Worm (Caenorhabditis elegans): Measurements from ENCODE around the gene gmap-3.

gmap-3 gene

ce11 chrX:12889837-12890449 is 50.8 kb downstream of the gmap-3 start:
- TF ChIP-seq ama-1 (optimal IDR thresholded peaks at IDR 0.05) = no peak
- TF ChIP-seq nhr-237 (tag; optimal IDR thresholded peaks at IDR 0.05) = no peak
- no peak for TF ChIP-seq elt-1 (tag; optimal IDR thresholded peaks at IDR 0.05)
- no peak for TF ChIP-seq snpc-4 (tag; optimal IDR thresholded peaks at IDR 0.05)
- TF ChIP-seq peb-1 (tag; optimal IDR thresholded peaks at IDR 0.05) = no peak
- TF ChIP-seq mdl-1 (tag; optimal IDR thresholded peaks at IDR 0.05) = peak in 1 of 2 experiments; percentile 55
- peak; percentile 27 for TF ChIP-seq zag-1 (tag; optimal IDR thresholded peaks at IDR 0.05)
- peak; percentile 42 for TF ChIP-seq sem-4 (tag; optimal IDR thresholded peaks at IDR 0.05)
- TF ChIP-seq R02D3.7 (tag; optimal IDR thresholded peaks at IDR 0.05) = no peak
- no peak for TF ChIP-seq unc-39 (tag; optimal IDR thresholded peaks at IDR 0.05)
- TF ChIP-seq ceh-16 (tag; optimal IDR thresholded peaks at IDR 0.05) = peak; percentile 9
- peak; percentile 85 for TF ChIP-seq sma-9 (GFP tag; optimal IDR thresholded peaks at IDR 0.05)
- no peak for TF ChIP-seq sma-9 (tag; optimal IDR thresholded peaks at IDR 0.05)
- TF ChIP-seq elt-3 (tag; optimal IDR thresholded peaks at IDR 0.05) = no peak
- TF ChIP-seq F13H6.1 (tag; optimal IDR thresholded peaks at IDR 0.05) = peak; percentile 56
- TF ChIP-seq sma-3 (GFP tag; optimal IDR thresholded peaks at IDR 0.05) = peak; percentile 50
- TF ChIP-seq dmd-4 (tag; optimal IDR thresholded peaks at IDR 0.05) = no peak
- TF ChIP-seq aly-2 (tag; optimal IDR thresholded peaks at IDR 0.05) = no peak
- peak; percentile 31 for TF ChIP-seq gmeb-1 (tag; optimal IDR thresholded peaks at IDR 0.05)
- no peak for TF ChIP-seq alr-1 (tag; optimal IDR thresholded peaks at IDR 0.05)
- no peak for TF ChIP-seq mbf-1 (tag; optimal IDR thresholded peaks at IDR 0.05)
- peak; percentile 59 for TF ChIP-seq egl-27 (tag; optimal IDR thresholded peaks at IDR 0.05)
- no peak for TF ChIP-seq lin-39 (tag; optimal IDR thresholded peaks at IDR 0.05)
- TF ChIP-seq nhr-77 (tag; optimal IDR thresholded peaks at IDR 0.05) = no peak
- TF ChIP-seq ZK546.5 (tag; optimal IDR thresholded peaks at IDR 0.05) = no peak
- TF ChIP-seq unc-62 (GFP tag; optimal IDR thresholded peaks at IDR 0.05) = no peak
- peak; percentile 41 to 58 for TF ChIP-seq lsy-2 (tag; optimal IDR thresholded peaks at IDR 0.05)
- TF ChIP-seq ztf-1 (GFP tag; conservative IDR thresholded peaks at IDR 0.05) = no peak
- no peak for TF ChIP-seq nhr-10 (tag; optimal IDR thresholded peaks at IDR 0.05)
- TF ChIP-seq nhr-129 (tag; optimal IDR thresholded peaks at IDR 0.05) = peak; percentile 95
- TF ChIP-seq Y55F3AM.14 (GFP tag; optimal IDR thresholded peaks at IDR 0.05) = peak; percentile 61
- TF ChIP-seq unc-55 (GFP tag; optimal IDR thresholded peaks at IDR 0.05) = peak; percentile 84
- TF ChIP-seq crh-2 (tag; optimal IDR thresholded peaks at IDR 0.05) = peak; percentile 51
- no peak for TF ChIP-seq mab-5 (tag; optimal IDR thresholded peaks at IDR 0.05)
- TF ChIP-seq skn-1 (tag; optimal IDR thresholded peaks at IDR 0.05) = no peak
- no peak for TF ChIP-seq nhr-6 (tag; optimal IDR thresholded peaks at IDR 0.05)
- peak; percentile 86 for TF ChIP-seq lin-11 (tag; optimal IDR thresholded peaks at IDR 0.05)
- no peak for TF ChIP-seq nhr-23 (tag; optimal IDR thresholded peaks at IDR 0.05)
- peak; percentile 24 for TF ChIP-seq nhr-25 (tag; optimal IDR thresholded peaks at IDR 0.05)
- peak; percentile 24 for TF ChIP-seq blmp-1 (tag; optimal IDR thresholded peaks at IDR 0.05; ENCODE audit: insufficient read depth)
- TF ChIP-seq nhr-11 (tag; optimal IDR thresholded peaks at IDR 0.05) = no peak
- no peak for TF ChIP-seq ztf-11 (tag; optimal IDR thresholded peaks at IDR 0.05)
- TF ChIP-seq ceh-82 (tag; optimal IDR thresholded peaks at IDR 0.05) = no peak
- TF ChIP-seq fos-1 (tag; optimal IDR thresholded peaks at IDR 0.05) = peak; percentile 42
- no peak for TF ChIP-seq nhr-12 (tag; optimal IDR thresholded peaks at IDR 0.05)
- TF ChIP-seq lin-13 (GFP tag; optimal IDR thresholded peaks at IDR 0.05) = peak; percentile 41
- TF ChIP-seq ztf-4 (tag; optimal IDR thresholded peaks at IDR 0.05) = no peak
- TF ChIP-seq C34F6.9 (tag; optimal IDR thresholded peaks at IDR 0.05) = peak; percentile 71
- peak; percentile 81 for TF ChIP-seq nhr-21 (tag; optimal IDR thresholded peaks at IDR 0.05)

All from whole organism, L2 larva.